Fruit fly (Drosophila melanogaster) whole organism, embryonic: ENCODE data around the gene CG2247.

Experiments
- Ada2b ChIP-seq: fragments of 200-800 bp; sonication (Bioruptor generic); IDR thresholded peaks from 2 replicates; pipeline ENCODE4 v1.3.6; 2022; ENCODE audit warnings: missing biosample characterization, missing genetic modification characterization
- CG10147 ChIP-seq: fragments of 200-800 bp; sonication (Bioruptor generic); optimal IDR thresholded peaks from 2 replicates; lab custom pipeline; 2019; ENCODE audit warnings: missing biosample characterization, mild to moderate bottlenecking, missing genetic modification characterization, moderate library complexity
- CG10959 ChIP-seq: fragments of 200-800 bp; sonication (Bioruptor generic); IDR thresholded peaks from 2 replicates; pipeline ENCODE4 v1.3.6; 2022; ENCODE audit warnings: missing biosample characterization, missing genetic modification characterization
- CG11247 ChIP-seq: fragments of 200-800 bp; sonication (Bioruptor generic); IDR thresholded peaks from 2 replicates; pipeline ENCODE4 v1.3.6; 2022; ENCODE audit warnings: missing biosample characterization, missing genetic modification characterization
- CG12236 ChIP-seq: fragments of 200-800 bp; sonication (Bioruptor generic); optimal IDR thresholded peaks from 2 replicates; lab custom pipeline; 2016; ENCODE audit warnings: missing biosample characterization, missing genetic modification characterization
- CG14860 ChIP-seq: fragments of 200-800 bp; sonication (Bioruptor generic); IDR thresholded peaks from 3 replicates; pipeline ENCODE4 v1.3.6; 2022; ENCODE audit warnings: missing biosample characterization, missing genetic modification characterization; ENCODE audit not compliant: partially characterized antibody
- CG18011 ChIP-seq: fragments of 200-800 bp; sonication (Bioruptor generic); optimal IDR thresholded peaks from 2 replicates; lab custom pipeline; 2017; ENCODE audit warnings: missing biosample characterization, missing genetic modification characterization, mild to moderate bottlenecking, moderate library complexity, missing genotype
- CG2202 ChIP-seq: fragments of 200-800 bp; sonication (Bioruptor generic); optimal IDR thresholded peaks from 2 replicates; lab custom pipeline; 2018; ENCODE audit warnings: missing biosample characterization, mild to moderate bottlenecking, missing genetic modification characterization
- CG2678 ChIP-seq: fragments of 200-800 bp; sonication (Bioruptor generic); optimal IDR thresholded peaks from 3 replicates; lab custom pipeline; 2019; ENCODE audit warnings: missing biosample characterization, mild to moderate bottlenecking, missing genetic modification characterization, moderate library complexity
- CG3995 ChIP-seq: fragments of 200-800 bp; sonication (Bioruptor generic); optimal IDR thresholded peaks from 3 replicates; lab custom pipeline; 2016; ENCODE audit warnings: missing biosample characterization, missing genetic modification characterization
- CG4424 ChIP-seq: fragments of 200-800 bp; sonication (Bioruptor generic); optimal IDR thresholded peaks from 3 replicates; lab custom pipeline; 2016; ENCODE audit warnings: missing biosample characterization, missing genetic modification characterization
- CG5953 ChIP-seq: fragments of 200-800 bp; sonication (Bioruptor generic); IDR thresholded peaks from 2 replicates; pipeline ENCODE4 v1.3.6; 2022; ENCODE audit warnings: missing biosample characterization, missing genetic modification characterization
- CG6272 ChIP-seq: fragments of 200-800 bp; sonication (Bioruptor generic); IDR thresholded peaks from 2 replicates; pipeline ENCODE4 v1.3.6; 2022; ENCODE audit warnings: missing biosample characterization, missing genetic modification characterization
- CG6765 ChIP-seq: fragments of 200-800 bp; sonication (Bioruptor generic); optimal IDR thresholded peaks from 3 replicates; lab custom pipeline; 2017; ENCODE audit warnings: missing biosample characterization, mild to moderate bottlenecking, missing genetic modification characterization
- CG8944 ChIP-seq: fragments of 200-800 bp; sonication (Bioruptor generic); optimal IDR thresholded peaks from 3 replicates; lab custom pipeline; 2016; ENCODE audit warnings: missing biosample characterization, missing genetic modification characterization
- Dref ChIP-seq: fragments of 200-800 bp; sonication (Bioruptor generic); IDR thresholded peaks from 2 replicates; pipeline ENCODE4 v1.3.6; 2022; ENCODE audit warnings: missing biosample characterization, missing genetic modification characterization
- Eip74EF ChIP-seq, 2 experiments: fragments of 200-800 bp in 1 of 2; fragments of >200 bp in 1 of 2; sonication (Bioruptor generic) in 1 of 2; optimal IDR thresholded peaks; 2 replicates each; lab custom pipeline; 2017 to 2019; ENCODE audit warnings: missing biosample characterization in 2 of 2, missing genetic modification characterization in 2 of 2, mild to moderate bottlenecking in 1 of 2, moderate library complexity in 1 of 2
- Gsc ChIP-seq: fragments of 200-800 bp; sonication (Bioruptor generic); IDR thresholded peaks from 2 replicates; pipeline ENCODE4 v1.3.6; 2022; ENCODE audit warnings: missing biosample characterization, missing genetic modification characterization
- H15 ChIP-seq: fragments of 200-800 bp; sonication (Bioruptor generic); IDR thresholded peaks from 3 replicates; pipeline ENCODE4 v1.3.6; 2022; ENCODE audit warnings: missing biosample characterization, missing genetic modification characterization
- HLH54F ChIP-seq: fragments of 200-800 bp; sonication (Bioruptor generic); optimal IDR thresholded peaks from 3 replicates; lab custom pipeline; 2016; ENCODE audit warnings: missing biosample characterization, missing genetic modification characterization
- HmgZ ChIP-seq: fragments of 200-800 bp; sonication (Bioruptor generic); optimal IDR thresholded peaks from 2 replicates; lab custom pipeline; 2018; ENCODE audit warnings: missing biosample characterization, mild to moderate bottlenecking, missing genetic modification characterization
- Hmx ChIP-seq: fragments of 200-800 bp; sonication (Bioruptor generic); optimal IDR thresholded peaks from 2 replicates; lab custom pipeline; 2016; ENCODE audit warnings: missing biosample characterization, missing genetic modification characterization
- Vsx1 ChIP-seq: fragments of 200-800 bp; sonication (Bioruptor generic); optimal IDR thresholded peaks from 2 replicates; lab custom pipeline; 2017; ENCODE audit warnings: missing biosample characterization, mild to moderate bottlenecking, missing genetic modification characterization, missing genetic modification reagents
- ato ChIP-seq: fragments of 200-800 bp; sonication (Bioruptor generic); IDR thresholded peaks from 2 replicates; pipeline ENCODE4 v1.3.6; 2022; ENCODE audit warnings: missing biosample characterization, missing genetic modification characterization; ENCODE audit not compliant: partially characterized antibody
- cad ChIP-seq: fragments of >200 bp; optimal IDR thresholded peaks from 2 replicates; lab custom pipeline; 2017; ENCODE audit warnings: missing biosample characterization, missing genetic modification characterization
- caup ChIP-seq: fragments of 200-800 bp; sonication (Bioruptor generic); optimal IDR thresholded peaks from 3 replicates; lab custom pipeline; 2017; ENCODE audit warnings: missing biosample characterization, mild to moderate bottlenecking, missing genetic modification characterization, moderate library complexity; ENCODE audit not compliant: severe bottlenecking
- crp ChIP-seq, 2 experiments: fragments of 200-800 bp; sonication (Bioruptor generic); optimal IDR thresholded peaks; 2 replicates in 1 of 2; 3 replicates in 1 of 2; lab custom pipeline; 2017; ENCODE audit warnings: missing biosample characterization in 2 of 2, missing genetic modification characterization in 2 of 2, mild to moderate bottlenecking in 1 of 2, moderate library complexity in 1 of 2
- dan ChIP-seq: fragments of 200-800 bp; sonication (Bioruptor generic); IDR thresholded peaks from 2 replicates; pipeline ENCODE4 v1.3.6; 2022; ENCODE audit warnings: missing biosample characterization, missing genetic modification characterization
- dpn ChIP-seq, 2 experiments: fragments of 200-800 bp; sonication (Bioruptor generic); optimal IDR thresholded peaks; 3 replicates each; lab custom pipeline; 2016; ENCODE audit warnings: missing biosample characterization in 2 of 2, missing genetic modification characterization in 2 of 2
- ewg ChIP-seq: fragments of 200-800 bp; sonication (Bioruptor generic); optimal IDR thresholded peaks from 3 replicates; lab custom pipeline; 2017; ENCODE audit warnings: mild to moderate bottlenecking, missing biosample characterization, missing genetic modification reagents, missing genetic modification characterization
- fru ChIP-seq: fragments of >200 bp; optimal IDR thresholded peaks from 2 replicates; lab custom pipeline; 2017
- ftz-f1 ChIP-seq: fragments of 200-800 bp; sonication (Bioruptor generic); optimal IDR thresholded peaks from 2 replicates; lab custom pipeline; 2016; ENCODE audit warnings: missing biosample characterization, missing genetic modification characterization
- grn ChIP-seq: fragments of 200-800 bp; sonication (Bioruptor generic); optimal IDR thresholded peaks from 3 replicates; lab custom pipeline; 2017; ENCODE audit warnings: missing biosample characterization, missing genetic modification characterization
- h ChIP-seq: fragments of >200 bp; optimal IDR thresholded peaks from 2 replicates; lab custom pipeline; 2017
- kah ChIP-seq: fragments of 200-800 bp; sonication (Bioruptor generic); optimal IDR thresholded peaks from 2 replicates; lab custom pipeline; 2018; ENCODE audit warnings: missing biosample characterization, mild to moderate bottlenecking, missing genetic modification characterization
- ken ChIP-seq: fragments of 200-800 bp; sonication (Bioruptor generic); IDR thresholded peaks from 3 replicates; pipeline ENCODE4 v1.3.6; 2022; ENCODE audit warnings: missing biosample characterization, missing genetic modification characterization
- lilli ChIP-seq: fragments of 200-800 bp; sonication (Bioruptor generic); optimal IDR thresholded peaks from 3 replicates; lab custom pipeline; 2016; ENCODE audit warnings: missing biosample characterization, missing genetic modification characterization
- mld ChIP-seq: fragments of 200-800 bp; sonication (Bioruptor generic); IDR thresholded peaks from 3 replicates; pipeline ENCODE4 v1.3.6; 2022; ENCODE audit warnings: missing biosample characterization, missing genetic modification characterization; ENCODE audit not compliant: partially characterized antibody
- nerfin-2 ChIP-seq: fragments of 200-800 bp; sonication (Bioruptor generic); IDR thresholded peaks from 2 replicates; pipeline ENCODE4 v1.3.6; 2022; ENCODE audit warnings: missing biosample characterization, missing genetic modification characterization; ENCODE audit not compliant: partially characterized antibody
- onecut ChIP-seq: fragments of 200-800 bp; sonication (Bioruptor generic); IDR thresholded peaks from 2 replicates; pipeline ENCODE4 v1.3.6; 2022; ENCODE audit warnings: missing biosample characterization, missing genetic modification characterization
- repo ChIP-seq: fragments of 200-800 bp; sonication (Bioruptor generic); optimal IDR thresholded peaks from 2 replicates; lab custom pipeline; 2016; ENCODE audit warnings: missing biosample characterization, missing genetic modification characterization
- ro ChIP-seq: fragments of 200-800 bp; sonication (Bioruptor generic); IDR thresholded peaks from 2 replicates; pipeline ENCODE4 v1.3.6; 2022; ENCODE audit warnings: missing biosample characterization, missing genetic modification characterization
- sd ChIP-seq: fragments of 200-800 bp; sonication (Bioruptor generic); optimal IDR thresholded peaks from 3 replicates; lab custom pipeline; 2018; ENCODE audit warnings: missing biosample characterization, mild to moderate bottlenecking, missing genetic modification characterization, moderate library complexity
- shn ChIP-seq: fragments of 200-800 bp; sonication (Bioruptor generic); optimal IDR thresholded peaks from 3 replicates; lab custom pipeline; 2016; ENCODE audit warnings: missing biosample characterization, missing genetic modification characterization
- stc ChIP-seq: fragments of 200-800 bp; sonication (Bioruptor generic); IDR thresholded peaks from 2 replicates; pipeline ENCODE4 v1.3.6; 2022; ENCODE audit warnings: missing biosample characterization, missing genetic modification characterization
- ttk ChIP-seq: fragments of 200-800 bp; sonication (Bioruptor generic); IDR thresholded peaks from 2 replicates; pipeline ENCODE4 v2.1.2; 2022; ENCODE audit warnings: missing biosample characterization, missing genetic modification characterization
- vnd ChIP-seq: fragments of 200-800 bp; sonication (Bioruptor generic); IDR thresholded peaks from 3 replicates; pipeline ENCODE4 v1.3.6; 2022; ENCODE audit warnings: missing biosample characterization, missing genetic modification characterization; ENCODE audit not compliant: partially characterized antibody
- zfh1 ChIP-seq: fragments of 200-800 bp; sonication (Bioruptor generic); IDR thresholded peaks from 3 replicates; pipeline ENCODE4 v1.3.6; 2022; ENCODE audit warnings: missing biosample characterization, missing genetic modification characterization

Gene CG2247

dm6 chrX:11559728-11560724 is 51.4 kb downstream of the CG2247 start (continued):
- TF ChIP-seq CG4424 (GFP tag; lab: Kevin White, UChicago) (peak; percentile 79), onecut (GFP tag; lab: Robert Waterston, UW) (peak; percentile 32), ato (GFP tag; lab: Robert Waterston, UW) (no peak), ttk (peak; percentile 40; the same call in 1 of the 2 replicates), CG14860 (GFP tag; lab: Robert Waterston, UW) (no peak), CG2202 (tag; lab: Kevin White, UChicago) (peak; percentile 25), dan (GFP tag; lab: Robert Waterston, UW) (no peak), kah (peak; percentile 77), Dref (GFP tag; lab: Robert Waterston, UW) (no peak), CG6765 (GFP tag; lab: Kevin White, UChicago) (peak; percentile 82), CG2678 (tag; lab: Kevin White, UChicago) (peak; percentile 94), Hmx (GFP tag; lab: Kevin White, UChicago) (peak; percentile 29), Gsc (no peak), h (no peak), CG6272 (GFP tag; lab: Robert Waterston, UW) (no peak), dpn (GFP tag; optimal IDR thresholded peaks at IDR 0.05; lab: Kevin White, UChicago) (peak; percentile 47 to 83), zfh1 (peak; percentile 45; the same call in 2 of the 3 replicates), HmgZ (tag; lab: Kevin White, UChicago) (peak; percentile 53), mld (GFP tag; lab: Robert Waterston, UW) (no peak), CG18011 (GFP tag; lab: Kevin White, UChicago) (peak; percentile 57), ken (GFP tag; lab: Robert Waterston, UW) (no peak; the same call in 2 of the 3 replicates), grn (GFP tag; lab: Kevin White, UChicago) (no peak), Eip74EF (GFP tag; optimal IDR thresholded peaks at IDR 0.05; lab: Kevin White, UChicago) (peak in 1 of 2 experiments; percentile 91), HLH54F (GFP tag; lab: Kevin White, UChicago) (peak; percentile 44), crp (GFP tag; optimal IDR thresholded peaks at IDR 0.05; lab: Kevin White, UChicago) (peak in 1 of 2 experiments; percentile 34), CG12236 (GFP tag; lab: Kevin White, UChicago) (no peak), ewg (peak; percentile 65), lilli (GFP tag; lab: Kevin White, UChicago) (peak; percentile 66), shn (GFP tag; lab: Kevin White, UChicago) (peak; percentile 6), ftz-f1 (no peak), nerfin-2 (GFP tag; lab: Robert Waterston, UW) (no peak), sd (tag; lab: Kevin White, UChicago) (peak; percentile 61), repo (GFP tag; lab: Kevin White, UChicago) (no peak), Ada2b (GFP tag; lab: Robert Waterston, UW) (peak; percentile 64), vnd (GFP tag; lab: Robert Waterston, UW) (no peak), CG5953 (GFP tag; lab: Robert Waterston, UW) (0 out of 2 replicates have a peak, but pooled peaks have one; percentile 21), H15 (GFP tag; lab: Robert Waterston, UW) (0 out of 3 replicates have a peak, but pooled peaks have one; percentile 26), CG10959 (no peak), stc (GFP tag; lab: Robert Waterston, UW) (peak; percentile 46; the same call in 1 of the 2 replicates), CG8944 (GFP tag; lab: Kevin White, UChicago) (peak; percentile 36), fru (no peak), cad (GFP tag; lab: Kevin White, UChicago) (no peak), CG3995 (GFP tag; lab: Kevin White, UChicago) (peak; percentile 44), ro (no peak), Vsx1 (GFP tag; lab: Kevin White, UChicago) (no peak), CG10147 (GFP tag; lab: Kevin White, UChicago) (peak; percentile 91), CG11247 (GFP tag; lab: Robert Waterston, UW) (peak; percentile 11; the same call in 1 of the 2 replicates), caup (GFP tag; lab: Kevin White, UChicago) (peak; percentile 85)
